Worm (Caenorhabditis elegans) whole organism, late embryonic: Measurements from ENCODE around the gene Y116A8A.7.

Experiments
- C38D4.7 ChIP-seq: fragments of 200-800 bp; sonication (Bioruptor generic); optimal IDR thresholded peaks from 2 replicates; lab custom pipeline; 2018; ENCODE audit warnings: mild to moderate bottlenecking, missing genetic modification characterization, moderate library complexity, missing compliant biosample characterization
- K09A11.1 ChIP-seq: sonication (generic microtip); optimal IDR thresholded peaks from 2 replicates; lab custom pipeline; 2017; ENCODE audit warnings: antibody characterized with exemption, mild to moderate bottlenecking, missing genetic modification characterization, missing compliant biosample characterization; ENCODE audit not compliant: insufficient read depth
- T23F11.4 ChIP-seq: fragments of 200-800 bp; sonication (Bioruptor generic); optimal IDR thresholded peaks from 2 replicates; lab custom pipeline; 2018; ENCODE audit warnings: mild to moderate bottlenecking, missing genetic modification characterization, missing compliant biosample characterization
- ahr-1 ChIP-seq: sonication (generic microtip); optimal IDR thresholded peaks from 2 replicates; lab custom pipeline; 2016; ENCODE audit warnings: missing genetic modification characterization, missing compliant biosample characterization
- ama-1 ChIP-seq: fragments of 150-350 bp; optimal IDR thresholded peaks from 2 replicates; lab custom pipeline; 2014
- ceh-14 ChIP-seq: sonication (generic microtip); optimal IDR thresholded peaks from 2 replicates; lab custom pipeline; 2016; ENCODE audit warnings: missing genotype, missing genetic modification characterization, missing compliant biosample characterization
- ceh-18 ChIP-seq: sonication (generic microtip); optimal IDR thresholded peaks from 2 replicates; lab custom pipeline; 2016; ENCODE audit warnings: missing genetic modification characterization, missing compliant biosample characterization
- ceh-2 ChIP-seq: sonication (generic microtip); optimal IDR thresholded peaks from 2 replicates; lab custom pipeline; 2016; ENCODE audit warnings: missing genotype, missing genetic modification characterization, missing compliant biosample characterization
- ceh-22 ChIP-seq: sonication (generic microtip); optimal IDR thresholded peaks from 2 replicates; lab custom pipeline; 2017; ENCODE audit warnings: missing biosample characterization, missing genetic modification characterization
- ceh-24 ChIP-seq: sonication (generic microtip); optimal IDR thresholded peaks from 2 replicates; lab custom pipeline; 2016; ENCODE audit warnings: mild to moderate bottlenecking, missing genetic modification characterization, missing compliant biosample characterization
- ceh-30 ChIP-seq: fragments of 150-350 bp; optimal IDR thresholded peaks from 2 replicates; lab custom pipeline; 2014; ENCODE audit warnings: missing biosample characterization, missing genetic modification characterization
- ceh-31 ChIP-seq: sonication (generic microtip); optimal IDR thresholded peaks from 2 replicates; lab custom pipeline; 2016; ENCODE audit warnings: missing genetic modification characterization, missing compliant biosample characterization
- ceh-34 ChIP-seq: sonication (generic microtip); optimal IDR thresholded peaks from 2 replicates; lab custom pipeline; 2016; ENCODE audit warnings: mild to moderate bottlenecking, missing genetic modification characterization, missing compliant biosample characterization
- ceh-45 ChIP-seq: fragments of 200-800 bp; sonication (Bioruptor generic); IDR thresholded peaks from 2 replicates; pipeline ENCODE4 v1.3.6; 2022; ENCODE audit warnings: missing genetic modification reagents, missing genetic modification characterization, missing compliant biosample characterization
- ceh-48 ChIP-seq: sonication (generic microtip); optimal IDR thresholded peaks from 2 replicates; lab custom pipeline; 2016; ENCODE audit warnings: missing genetic modification characterization, inconsistent platforms, missing compliant biosample characterization
- ceh-6 ChIP-seq: fragments of 200-800 bp; sonication (Bioruptor generic); optimal IDR thresholded peaks from 2 replicates; lab custom pipeline; 2018; ENCODE audit warnings: mild to moderate bottlenecking, missing genetic modification characterization, missing compliant biosample characterization
- ceh-9 ChIP-seq: sonication (generic microtip); optimal IDR thresholded peaks from 2 replicates; lab custom pipeline; 2016; ENCODE audit warnings: mild to moderate bottlenecking, missing genetic modification characterization, inconsistent platforms, missing compliant biosample characterization
- che-1 ChIP-seq: sonication (generic microtip); optimal IDR thresholded peaks from 2 replicates; lab custom pipeline; 2016; ENCODE audit warnings: mild to moderate bottlenecking, missing genetic modification characterization, missing compliant biosample characterization
- dmd-4 ChIP-seq: sonication (generic microtip); optimal IDR thresholded peaks from 2 replicates; lab custom pipeline; 2016; ENCODE audit warnings: borderline replicate concordance, missing genetic modification characterization, missing compliant biosample characterization
- dve-1 ChIP-seq: sonication (generic microtip); optimal IDR thresholded peaks from 2 replicates; lab custom pipeline; 2017; ENCODE audit warnings: antibody characterized with exemption, mild to moderate bottlenecking, missing genetic modification characterization, missing compliant biosample characterization
- elt-2 ChIP-seq: sonication (generic microtip); optimal IDR thresholded peaks from 2 replicates; lab custom pipeline; 2016; ENCODE audit warnings: missing genetic modification reagents, missing genetic modification characterization, missing compliant biosample characterization
- elt-4 ChIP-seq: sonication (generic microtip); optimal IDR thresholded peaks from 2 replicates; lab custom pipeline; 2016; ENCODE audit warnings: missing genetic modification characterization, missing compliant biosample characterization
- ets-4 ChIP-seq: sonication (generic microtip); optimal IDR thresholded peaks from 2 replicates; lab custom pipeline; 2016; ENCODE audit warnings: missing genetic modification characterization, missing compliant biosample characterization
- eyg-1 ChIP-seq: sonication (generic microtip); optimal IDR thresholded peaks from 2 replicates; lab custom pipeline; 2016; ENCODE audit warnings: missing genotype, missing genetic modification characterization, missing compliant biosample characterization
- fax-1 ChIP-seq: sonication (generic microtip); optimal IDR thresholded peaks from 2 replicates; lab custom pipeline; 2016; ENCODE audit warnings: missing genotype, missing genetic modification characterization, missing compliant biosample characterization
- fkh-10 ChIP-seq: fragments of 150-350 bp; optimal IDR thresholded peaks from 2 replicates; lab custom pipeline; 2014; ENCODE audit warnings: missing biosample characterization, missing genetic modification reagents, missing genetic modification characterization
- gmeb-2 ChIP-seq: sonication (generic microtip); optimal IDR thresholded peaks from 2 replicates; lab custom pipeline; 2016; ENCODE audit warnings: missing genetic modification characterization, inconsistent platforms, missing compliant biosample characterization
- hlh-13 ChIP-seq: fragments of 200-800 bp; sonication (Bioruptor generic); optimal IDR thresholded peaks from 2 replicates; lab custom pipeline; 2018; ENCODE audit warnings: mild to moderate bottlenecking, missing genetic modification characterization, missing compliant biosample characterization
- hlh-30 ChIP-seq: sonication (generic microtip); optimal IDR thresholded peaks from 2 replicates; lab custom pipeline; 2017; ENCODE audit warnings: antibody characterized with exemption, missing genetic modification characterization, missing compliant biosample characterization; ENCODE audit not compliant: insufficient read depth
- hlh-6 ChIP-seq: sonication (generic microtip); optimal IDR thresholded peaks from 2 replicates; lab custom pipeline; 2016; ENCODE audit warnings: missing genotype, missing genetic modification characterization, missing compliant biosample characterization
- hlh-8 ChIP-seq: sonication (generic microtip); optimal IDR thresholded peaks from 2 replicates; lab custom pipeline; 2016; ENCODE audit warnings: missing genotype, missing genetic modification characterization, missing compliant biosample characterization
- lim-6 ChIP-seq: sonication (generic microtip); optimal IDR thresholded peaks from 2 replicates; lab custom pipeline; 2016; ENCODE audit warnings: missing genetic modification characterization, missing compliant biosample characterization
- lin-11 ChIP-seq: fragments of 200-800 bp; sonication (Bioruptor generic); optimal IDR thresholded peaks from 2 replicates; lab custom pipeline; 2018; ENCODE audit warnings: mild to moderate bottlenecking, missing genetic modification characterization, missing compliant biosample characterization
- madf-2 ChIP-seq: sonication (generic microtip); optimal IDR thresholded peaks from 2 replicates; lab custom pipeline; 2017; ENCODE audit warnings: missing genetic modification characterization, missing compliant biosample characterization
- nhr-11 ChIP-seq: fragments of 150-350 bp; optimal IDR thresholded peaks from 2 replicates; lab custom pipeline; 2014; ENCODE audit warnings: missing biosample characterization, missing genetic modification characterization
- npax-4 ChIP-seq: sonication (generic microtip); optimal IDR thresholded peaks from 2 replicates; lab custom pipeline; 2016; ENCODE audit warnings: missing genetic modification characterization, missing compliant biosample characterization
- pat-9 ChIP-seq: fragments of 200-800 bp; sonication (Bioruptor generic); optimal IDR thresholded peaks from 2 replicates; lab custom pipeline; 2018; ENCODE audit warnings: mild to moderate bottlenecking, missing genetic modification characterization, moderate library complexity, missing compliant biosample characterization
- pax-1 ChIP-seq: fragments of 150-350 bp; optimal IDR thresholded peaks from 2 replicates; lab custom pipeline; 2014; ENCODE audit warnings: missing biosample characterization, missing genetic modification characterization
- pha-2 ChIP-seq: sonication (generic microtip); optimal IDR thresholded peaks from 2 replicates; lab custom pipeline; 2017; ENCODE audit warnings: mild to moderate bottlenecking, missing genetic modification characterization, missing compliant biosample characterization
- pha-4 ChIP-seq: fragments of 150-350 bp; optimal IDR thresholded peaks from 2 replicates; lab custom pipeline; 2018; ENCODE audit warnings: missing biosample characterization, missing genetic modification reagents, missing genetic modification characterization
- pqm-1 ChIP-seq: sonication (generic microtip); optimal IDR thresholded peaks from 2 replicates; lab custom pipeline; 2016; ENCODE audit warnings: missing genetic modification characterization, missing compliant biosample characterization
- ref-2 ChIP-seq: sonication (generic microtip); optimal IDR thresholded peaks from 2 replicates; lab custom pipeline; 2016; ENCODE audit warnings: missing genetic modification characterization, missing compliant biosample characterization
- rnt-1 ChIP-seq: sonication (generic microtip); optimal IDR thresholded peaks from 2 replicates; lab custom pipeline; 2016; ENCODE audit warnings: missing genetic modification characterization, missing compliant biosample characterization
- sdc-2 ChIP-seq: sonication (generic microtip); optimal IDR thresholded peaks from 2 replicates; lab custom pipeline; 2016; ENCODE audit warnings: missing genotype, missing genetic modification characterization, missing compliant biosample characterization
- sox-4 ChIP-seq: sonication (generic microtip); optimal IDR thresholded peaks from 2 replicates; lab custom pipeline; 2017; ENCODE audit warnings: mild to moderate bottlenecking, missing genetic modification characterization, inconsistent platforms, missing compliant biosample characterization
- syd-9 ChIP-seq: sonication (generic microtip); optimal IDR thresholded peaks from 2 replicates; lab custom pipeline; 2016; ENCODE audit warnings: mild to moderate bottlenecking, missing genetic modification characterization, moderate library complexity, missing compliant biosample characterization
- tbx-2 ChIP-seq: sonication (generic microtip); optimal IDR thresholded peaks from 2 replicates; lab custom pipeline; 2016; ENCODE audit warnings: missing genetic modification characterization, missing compliant biosample characterization
- tbx-7 ChIP-seq: sonication (generic microtip); optimal IDR thresholded peaks from 2 replicates; lab custom pipeline; 2016; ENCODE audit warnings: missing genotype, missing genetic modification characterization, missing compliant biosample characterization
- ttx-3 ChIP-seq: sonication (generic microtip); optimal IDR thresholded peaks from 2 replicates; lab custom pipeline; 2016; ENCODE audit warnings: missing genetic modification reagents, missing genetic modification characterization, missing compliant biosample characterization
- unc-3 ChIP-seq, 2 experiments: fragments of 200-800 bp in 1 of 2; sonication (Bioruptor generic) in 1 of 2; sonication (generic microtip) in 1 of 2; conservative IDR thresholded peaks in 1 of 2; optimal IDR thresholded peaks in 1 of 2; 2 replicates each; pipeline versions ENCODE4 v1.3.6 to Lab custom; 2016 to 2022; ENCODE audit warnings: missing compliant biosample characterization in 2 of 2, missing genetic modification characterization in 2 of 2, missing genetic modification reagents in 1 of 2
- unc-42 ChIP-seq: sonication (generic microtip); optimal IDR thresholded peaks from 2 replicates; lab custom pipeline; 2016; ENCODE audit warnings: missing genotype, missing genetic modification characterization, missing compliant biosample characterization
- unc-55 ChIP-seq: sonication (generic microtip); optimal IDR thresholded peaks from 2 replicates; lab custom pipeline; 2017; ENCODE audit warnings: missing biosample characterization, missing genetic modification reagents, missing genetic modification characterization
- unc-86 ChIP-seq: sonication (generic microtip); optimal IDR thresholded peaks from 2 replicates; lab custom pipeline; 2016; ENCODE audit warnings: missing genetic modification characterization, missing compliant biosample characterization
- ztf-16 ChIP-seq: sonication (generic microtip); optimal IDR thresholded peaks from 2 replicates; lab custom pipeline; 2017; ENCODE audit warnings: missing genetic modification characterization, missing compliant biosample characterization

Gene Y116A8A.7

DNA sequence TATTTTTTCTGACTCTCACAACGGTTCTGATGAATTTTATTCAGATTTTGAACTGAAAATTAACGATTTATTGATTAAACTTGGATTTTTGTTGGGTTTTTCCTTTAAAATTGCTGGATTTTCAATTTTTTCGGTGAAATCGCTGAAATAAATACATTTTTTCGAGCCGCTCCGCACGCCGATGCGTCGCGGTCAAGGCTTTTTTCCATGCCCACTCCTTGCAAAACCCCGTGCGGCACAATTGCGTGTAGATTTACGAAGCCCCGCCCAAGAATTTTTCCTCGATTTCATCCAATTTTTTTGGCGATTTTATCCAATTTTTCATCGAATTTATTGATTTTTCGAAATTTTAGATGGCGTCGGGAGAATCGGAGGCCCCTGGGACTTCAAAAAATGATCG lies 35.5 kb downstream of the Y116A8A.7 start, which contains the start of gene gtsf-1:
TSS of gene gtsf-1 (plus strand) at position 354 of the 400 bp plus-strand sequence.
- TF ChIP-seq ceh-2 (tag; lab: Kevin White, UChicago) (peak; percentile 53), ceh-48 (tag; lab: Kevin White, UChicago) (peak; percentile 45), gmeb-2 (tag; lab: Kevin White, UChicago) (peak; percentile 44), pax-1 (tag; lab: Kevin White, UChicago) (no peak), pha-4 (tag; lab: Kevin White, UChicago) (no peak), eyg-1 (tag; lab: Kevin White, UChicago) (no peak), ets-4 (peak; percentile 7), hlh-8 (no peak), unc-3 (GFP tag; conservative IDR thresholded peaks at IDR 0.05; lab: Robert Waterston, UW) (no peak), unc-3 (tag; optimal IDR thresholded peaks at IDR 0.05; lab: Kevin White, UChicago) (peak; percentile 73), tbx-7 (tag; lab: Kevin White, UChicago) (no peak), ceh-22 (tag; lab: Kevin White, UChicago) (no peak), lin-11 (tag; lab: Kevin White, UChicago) (peak; percentile 47), ceh-18 (tag; lab: Kevin White, UChicago) (peak; percentile 18), sdc-2 (tag; lab: Kevin White, UChicago) (no peak), ztf-16 (tag; lab: Kevin White, UChicago) (peak; percentile 52), pat-9 (peak; percentile 47), ceh-6 (GFP tag; lab: Kevin White, UChicago) (no peak), fax-1 (tag; lab: Kevin White, UChicago) (peak; percentile 25), syd-9 (tag; lab: Kevin White, UChicago) (no peak), lim-6 (tag; lab: Kevin White, UChicago) (no peak), tbx-2 (peak; percentile 79), unc-42 (tag; lab: Kevin White, UChicago) (peak; percentile 47), elt-2 (peak; percentile 80), madf-2 (tag; lab: Kevin White, UChicago) (peak; percentile 54), elt-4 (tag; lab: Kevin White, UChicago) (no peak), ceh-24 (tag; lab: Kevin White, UChicago) (no peak), T23F11.4 (GFP tag; lab: Kevin White, UChicago) (no peak), unc-86 (tag; lab: Kevin White, UChicago) (peak; percentile 54), ceh-45 (GFP tag; lab: Robert Waterston, UW) (no peak), ref-2 (tag; lab: Kevin White, UChicago) (peak; percentile 36), pqm-1 (tag; lab: Kevin White, UChicago) (no peak), che-1 (tag; lab: Kevin White, UChicago) (peak; percentile 26), dve-1 (tag; lab: Kevin White, UChicago) (peak; percentile 66), pha-2 (tag; lab: Kevin White, UChicago) (peak; percentile 25), unc-55 (GFP tag; lab: Kevin White, UChicago) (no peak), sox-4 (tag; lab: Kevin White, UChicago) (peak; percentile 36), nhr-11 (tag; lab: Kevin White, UChicago) (no peak), ahr-1 (no peak), ama-1 (lab: Kevin White, UChicago) (no peak), hlh-6 (tag; lab: Kevin White, UChicago) (no peak), ceh-31 (tag; lab: Kevin White, UChicago) (peak; percentile 48), K09A11.1 (tag; lab: Kevin White, UChicago) (peak; percentile 74), ttx-3 (tag; lab: Kevin White, UChicago) (peak; percentile 63), dmd-4 (tag; lab: Kevin White, UChicago) (no peak), ceh-9 (tag; lab: Kevin White, UChicago) (no peak), fkh-10 (GFP tag; lab: Kevin White, UChicago) (no peak), C38D4.7 (GFP tag; lab: Kevin White, UChicago) (peak; percentile 25), ceh-34 (peak; percentile 47), ceh-30 (tag; lab: Kevin White, UChicago) (no peak), rnt-1 (tag; lab: Kevin White, UChicago) (peak; percentile 50), npax-4 (tag; lab: Kevin White, UChicago) (no peak), ceh-14 (tag; lab: Kevin White, UChicago) (peak; percentile 81), hlh-30 (tag; lab: Kevin White, UChicago) (peak; percentile 13), hlh-13 (GFP tag; lab: Kevin White, UChicago) (no peak)
